Fruit fly (Drosophila melanogaster) whole organism, pupa: Measurements from ENCODE around the gene Cdc7.

ENCODE experiments used
- CG12605 ChIP-seq: fragments of 200-800 bp; sonication (Bioruptor generic); IDR thresholded peaks from 2 replicates; pipeline ENCODE4 v1.3.6; 2022; ENCODE audit warnings: missing biosample characterization, missing genetic modification characterization
- CG17806 ChIP-seq: fragments of 200-800 bp; sonication (Bioruptor generic); optimal IDR thresholded peaks from 2 replicates; lab custom pipeline; 2018; ENCODE audit warnings: missing biosample characterization, mild to moderate bottlenecking, missing genetic modification characterization, moderate library complexity
- CG8159 ChIP-seq: fragments of 200-800 bp; sonication (Bioruptor generic); optimal IDR thresholded peaks from 3 replicates; lab custom pipeline; 2018; ENCODE audit warnings: missing biosample characterization, mild to moderate bottlenecking, missing genetic modification characterization, moderate library complexity
- D1 ChIP-seq: fragments of 200-800 bp; sonication (Bioruptor generic); optimal IDR thresholded peaks from 2 replicates; lab custom pipeline; 2018; ENCODE audit warnings: missing biosample characterization, mild to moderate bottlenecking, missing genetic modification characterization, moderate library complexity
- Pif1B ChIP-seq: fragments of 200-800 bp; sonication (Bioruptor generic); optimal IDR thresholded peaks from 3 replicates; lab custom pipeline; 2016; ENCODE audit warnings: missing biosample characterization, missing genetic modification characterization
- Snoo ChIP-seq: fragments of 200-800 bp; sonication (Bioruptor generic); optimal IDR thresholded peaks from 3 replicates; lab custom pipeline; 2017; ENCODE audit warnings: missing biosample characterization, mild to moderate bottlenecking, missing genetic modification characterization, inconsistent platforms
- gl ChIP-seq: fragments of 200-800 bp; sonication (Bioruptor generic); optimal IDR thresholded peaks from 2 replicates; lab custom pipeline; 2018; ENCODE audit warnings: missing biosample characterization, mild to moderate bottlenecking, missing genetic modification characterization

DNA sequence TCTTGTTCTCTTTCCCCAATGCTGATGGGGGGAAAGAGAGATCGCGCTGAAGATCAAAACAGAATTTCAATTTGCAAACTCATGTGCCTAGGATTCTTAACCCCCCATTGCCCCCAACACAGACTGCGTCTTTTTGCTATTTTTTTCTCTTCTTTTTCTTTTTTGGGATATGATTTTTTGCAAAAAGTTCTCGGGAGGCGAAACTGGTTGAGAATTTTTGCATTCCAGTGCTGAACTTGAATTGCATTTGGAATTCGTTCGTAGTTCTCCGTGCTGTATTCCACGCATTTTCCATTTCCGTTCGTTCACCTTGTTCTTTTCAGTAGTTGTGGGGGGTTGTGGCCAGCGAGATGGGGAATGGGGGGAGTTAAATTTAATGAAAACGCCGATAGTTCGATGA lies 53.8 kb downstream of the Cdc7 start:
- TF ChIP-seq D1 (tag; lab: Kevin White, UChicago), result no peak
- peak; percentile 79 for TF ChIP-seq CG12605 (GFP tag; lab: Robert Waterston, UW)
- peak; percentile 54 for TF ChIP-seq CG8159 (tag; lab: Kevin White, UChicago)
- TF ChIP-seq CG17806 (tag; lab: Kevin White, UChicago), result peak; percentile 57
- no peak for TF ChIP-seq Snoo (tag; lab: Kevin White, UChicago)
- TF ChIP-seq Pif1B (GFP tag; lab: Kevin White, UChicago), result peak; percentile 18
- peak; percentile 76 for TF ChIP-seq gl
